Worm (Caenorhabditis elegans) whole organism, midembryonic: ENCODE results near the gene C04E6.12.

ENCODE experiments used
- T22C8.4 ChIP-seq: fragments of 200-800 bp; sonication (Bioruptor generic); IDR thresholded peaks from 2 replicates; pipeline ENCODE4 v1.3.6; 2022; ENCODE audit warnings: missing genetic modification characterization, missing compliant biosample characterization
- cog-1 ChIP-seq: sonication (generic microtip); optimal IDR thresholded peaks from 2 replicates; lab custom pipeline; 2016; ENCODE audit warnings: missing genetic modification characterization, missing compliant biosample characterization
- flt-1 ChIP-seq: fragments of 200-800 bp; sonication (Bioruptor generic); IDR thresholded peaks from 2 replicates; pipeline ENCODE4 v1.3.6; 2022; ENCODE audit warnings: missing genetic modification characterization, missing compliant biosample characterization
- klf-2 ChIP-seq: fragments of 200-800 bp; sonication (Bioruptor generic); conservative IDR thresholded peaks from 2 replicates; pipeline ENCODE4 v1.3.6; 2022; ENCODE audit warnings: missing genetic modification reagents, missing genetic modification characterization, missing compliant biosample characterization
- med-1 ChIP-seq: sonication (generic microtip); optimal IDR thresholded peaks from 2 replicates; lab custom pipeline; 2017; ENCODE audit warnings: missing genetic modification characterization, mild to moderate bottlenecking, missing compliant biosample characterization, antibody characterized with exemption, missing genetic modification reagents; ENCODE audit not compliant: insufficient read depth
- ref-1 ChIP-seq: fragments of 200-800 bp; sonication (Bioruptor generic); conservative IDR thresholded peaks from 2 replicates; pipeline ENCODE4 v1.3.6; 2022; ENCODE audit warnings: missing genetic modification reagents, missing genetic modification characterization, missing compliant biosample characterization
- tab-1 ChIP-seq: fragments of 200-800 bp; sonication (Bioruptor generic); IDR thresholded peaks from 2 replicates; pipeline ENCODE4 v1.3.6; 2022; ENCODE audit warnings: missing genetic modification characterization, missing compliant biosample characterization
- ztf-23 ChIP-seq: fragments of 200-800 bp; sonication (Bioruptor generic); IDR thresholded peaks from 2 replicates; pipeline ENCODE4 v1.3.6; 2022; ENCODE audit warnings: missing genetic modification reagents, missing genetic modification characterization, missing compliant biosample characterization
- ztf-29 ChIP-seq: fragments of 200-800 bp; sonication (Bioruptor generic); IDR thresholded peaks from 2 replicates; pipeline ENCODE4 v1.3.6; 2022; ENCODE audit warnings: missing genetic modification reagents, missing genetic modification characterization, missing compliant biosample characterization

The C04E6.12 gene

DNA sequence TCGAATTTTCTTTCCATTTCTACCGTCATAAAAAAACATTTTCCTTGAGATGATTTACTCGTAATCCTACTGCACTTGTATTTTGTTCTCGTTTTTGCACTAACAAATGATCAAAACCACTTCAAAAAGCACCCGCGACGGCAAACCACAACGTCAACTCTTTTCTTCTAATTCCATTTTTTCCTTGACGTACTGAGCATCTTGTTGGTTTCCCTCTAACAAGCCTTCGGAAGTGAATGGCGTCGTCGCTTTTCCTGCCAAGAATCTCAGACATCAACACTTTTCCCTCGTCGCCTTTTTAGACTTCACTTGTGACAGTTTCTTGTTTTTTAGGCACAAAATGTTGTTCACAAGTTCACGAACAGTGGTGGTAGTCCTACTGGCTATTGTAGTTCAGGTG lies 7.4 kb downstream of the C04E6.12 start, which contains the start of gene C04E6.13:
C04E6.13 (plus strand) TSS at position 301 of the 400 bp plus-strand sequence.
- TF ChIP-seq med-1: no peak
- no peak for TF ChIP-seq ztf-29
- no peak for TF ChIP-seq flt-1
- no peak for TF ChIP-seq tab-1 (GFP tag; lab: Robert Waterston, UW)
- no peak for TF ChIP-seq ztf-23 (GFP tag; lab: Robert Waterston, UW)
- no peak for TF ChIP-seq cog-1 (tag; lab: Kevin White, UChicago)
- no peak for TF ChIP-seq ref-1
- TF ChIP-seq T22C8.4 (GFP tag; lab: Robert Waterston, UW): no peak
- no peak for TF ChIP-seq klf-2 (GFP tag; lab: Robert Waterston, UW)

DNA sequence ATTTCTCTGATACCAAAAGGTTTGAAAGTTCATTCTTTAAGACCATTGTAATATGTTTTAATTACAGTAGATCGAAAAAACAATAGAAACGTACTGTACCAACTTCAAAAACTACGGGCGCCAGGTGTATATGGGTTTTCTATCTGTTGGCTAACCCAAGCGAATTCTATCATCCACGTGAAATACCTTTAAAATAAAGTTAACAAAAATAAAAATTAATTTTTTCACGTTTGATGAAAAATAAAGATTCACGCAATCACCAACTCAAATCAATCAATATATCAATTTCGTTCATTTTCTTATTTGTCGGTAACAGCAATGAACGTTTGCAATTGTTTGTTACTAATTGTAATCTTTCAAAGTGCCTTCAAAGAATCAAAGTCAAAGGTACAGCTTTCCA lies 12.7 kb downstream of the C04E6.12 start, which contains the start of gene C04E6.4:
C04E6.4 (plus strand) TSS at position 301 of the 400 bp plus-strand sequence.
- no peak for TF ChIP-seq T22C8.4 (GFP tag; lab: Robert Waterston, UW)
- TF ChIP-seq tab-1 (GFP tag; lab: Robert Waterston, UW): no peak
- TF ChIP-seq ztf-29: no peak
- TF ChIP-seq med-1: no peak
- no peak for TF ChIP-seq ztf-23 (GFP tag; lab: Robert Waterston, UW)
- no peak for TF ChIP-seq cog-1 (tag; lab: Kevin White, UChicago)
- TF ChIP-seq flt-1: no peak
- no peak for TF ChIP-seq klf-2 (GFP tag; lab: Robert Waterston, UW)
- TF ChIP-seq ref-1: no peak

DNA sequence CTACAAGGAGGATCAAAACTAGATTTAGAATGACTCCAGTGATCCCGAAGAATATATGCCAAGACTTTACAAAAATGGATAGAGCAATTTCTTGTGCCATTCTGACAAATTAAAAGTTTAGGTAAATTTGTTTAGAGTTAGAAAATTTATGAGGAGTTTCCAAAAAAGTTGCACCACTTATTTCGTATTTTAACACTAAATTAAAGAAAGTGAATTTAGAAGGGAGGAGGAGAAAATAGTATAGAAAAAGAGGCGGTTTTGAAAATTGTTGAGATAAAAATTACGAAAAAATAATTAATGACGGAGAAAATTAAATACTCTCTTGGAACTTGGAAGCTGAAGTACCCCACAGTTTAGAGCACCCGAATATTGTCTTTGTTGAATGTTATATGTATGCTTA lies 13.5 kb downstream of the C04E6.12 start, which contains the start of gene srd-15:
srd-15 (minus strand) TSS at position 101 of the 400 bp plus-strand sequence.
- TF ChIP-seq T22C8.4 (GFP tag; lab: Robert Waterston, UW) (no peak), flt-1 (no peak), cog-1 (tag; lab: Kevin White, UChicago) (no peak), ztf-23 (GFP tag; lab: Robert Waterston, UW) (no peak), tab-1 (GFP tag; lab: Robert Waterston, UW) (no peak)

DNA sequence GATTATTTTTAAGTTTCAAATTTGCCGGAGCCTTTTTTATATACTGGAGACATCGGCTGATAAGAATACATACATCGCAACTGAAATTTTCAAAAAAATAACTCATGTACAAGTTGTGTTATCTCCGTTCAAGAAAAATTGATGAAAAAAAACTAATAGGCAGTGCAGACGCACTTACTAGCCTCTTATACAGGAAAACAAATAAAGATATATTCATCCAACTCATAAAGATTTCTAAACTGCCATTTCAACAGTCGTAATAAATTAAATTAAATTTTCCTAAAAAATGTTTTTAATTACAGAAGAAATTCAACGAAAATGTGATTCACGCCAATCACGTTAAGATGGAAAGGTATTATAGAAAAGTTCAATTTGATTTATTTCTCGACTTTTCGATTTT lies 18.0 kb downstream of the C04E6.12 start, which contains the start of gene C04E6.5:
C04E6.5 (plus strand) TSS at position 301 of the 400 bp plus-strand sequence.
- TF ChIP-seq med-1: no peak

DNA sequence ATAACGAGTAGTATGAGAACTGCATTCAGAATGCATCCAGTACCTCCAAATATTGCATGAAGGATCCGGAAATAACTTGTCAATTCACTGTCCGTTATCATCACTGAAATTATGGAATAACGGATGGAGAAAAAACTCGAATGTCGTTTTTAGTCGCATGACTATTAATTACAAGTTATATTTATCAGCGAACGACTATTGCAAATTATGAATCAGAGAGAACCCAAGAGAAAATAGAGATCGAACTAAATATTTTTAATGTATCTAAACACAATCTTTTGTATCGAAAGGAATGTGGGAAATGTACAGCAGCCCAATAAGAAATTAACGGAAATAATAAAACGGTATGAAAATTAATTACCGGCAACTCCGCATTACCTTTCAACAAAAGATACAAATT lies 19.8 kb downstream of the C04E6.12 start, which contains the start of gene srd-16:
srd-16 (minus strand) TSS at position 101 of the 400 bp plus-strand sequence.
- TF ChIP-seq med-1 (no peak), ztf-29 (no peak), T22C8.4 (GFP tag; lab: Robert Waterston, UW) (no peak), cog-1 (tag; lab: Kevin White, UChicago) (no peak), klf-2 (GFP tag; lab: Robert Waterston, UW) (no peak), ref-1 (no peak), tab-1 (GFP tag; lab: Robert Waterston, UW) (no peak), ztf-23 (GFP tag; lab: Robert Waterston, UW) (no peak), flt-1 (no peak)

DNA sequence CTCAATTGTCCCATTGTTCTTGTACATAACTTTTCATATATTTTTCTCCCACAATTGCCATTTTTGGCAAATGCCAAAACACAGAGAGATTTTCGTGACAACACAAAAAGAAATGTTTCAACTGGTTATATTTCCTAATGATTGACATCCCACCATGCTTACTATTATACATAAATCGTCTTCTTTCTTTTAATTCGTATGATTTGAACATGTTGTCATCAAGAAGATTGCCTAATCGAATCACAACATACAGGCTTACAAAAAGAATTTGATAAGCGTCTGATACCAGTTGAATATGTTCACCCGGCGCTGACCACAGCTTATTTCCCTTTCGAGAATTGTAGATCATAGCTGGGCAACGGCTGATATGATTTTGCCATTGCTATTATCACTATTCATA lies 24.8 kb downstream of the C04E6.12 start, which contains the start of gene grd-9:
grd-9 (plus strand) TSS at position 301 of the 400 bp plus-strand sequence.
- TF ChIP-seq ztf-29 (no peak), ref-1 (no peak), ztf-23 (GFP tag; lab: Robert Waterston, UW) (no peak), med-1 (no peak), cog-1 (tag; lab: Kevin White, UChicago) (no peak), tab-1 (GFP tag; lab: Robert Waterston, UW) (no peak), klf-2 (GFP tag; lab: Robert Waterston, UW) (no peak), T22C8.4 (GFP tag; lab: Robert Waterston, UW) (no peak), flt-1 (no peak)

DNA sequence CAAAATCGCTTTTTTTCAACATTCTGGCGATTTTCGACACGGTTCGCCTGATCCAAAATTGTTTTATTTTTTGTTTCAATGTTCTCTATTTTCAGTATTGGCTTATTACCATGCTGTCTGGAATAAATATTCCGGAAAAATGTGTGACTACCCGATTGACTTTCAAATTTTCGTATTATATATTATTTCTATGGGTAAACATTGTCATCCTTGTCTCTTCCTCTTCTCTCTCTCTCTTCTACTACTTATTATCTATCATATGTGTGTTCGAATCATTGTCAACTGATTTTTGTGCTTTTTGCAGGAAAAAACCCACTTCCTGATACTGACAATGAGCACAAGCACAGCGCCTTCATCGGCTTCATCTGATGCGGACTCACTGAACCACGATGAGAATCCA lies 26.8 kb downstream of the C04E6.12 start, which contains the start of gene C04E6.7:
C04E6.7 (plus strand) TSS at position 301 of the 400 bp plus-strand sequence.
- no peak for TF ChIP-seq ztf-29

DNA sequence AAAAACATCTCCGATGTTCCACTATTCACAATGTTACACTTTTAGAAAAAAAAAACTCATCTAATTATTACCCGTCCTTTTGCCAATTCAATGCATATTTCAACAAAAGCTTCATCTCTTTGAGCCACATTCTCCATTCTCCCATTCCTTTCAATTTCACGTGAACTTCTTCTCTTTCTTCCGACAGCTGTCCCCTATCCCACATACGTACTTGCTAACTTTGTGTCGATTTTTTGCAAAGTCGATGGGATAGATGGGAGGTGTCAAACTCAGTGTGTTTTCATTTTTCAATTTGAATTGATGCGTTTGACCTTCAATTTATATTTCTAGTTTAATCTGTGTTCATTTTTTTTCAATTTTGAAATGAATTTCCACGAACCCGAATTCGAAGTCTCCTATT lies 28.6 kb downstream of the C04E6.12 start:
- TF ChIP-seq tab-1 (GFP tag; lab: Robert Waterston, UW) (no peak), flt-1 (no peak)

DNA sequence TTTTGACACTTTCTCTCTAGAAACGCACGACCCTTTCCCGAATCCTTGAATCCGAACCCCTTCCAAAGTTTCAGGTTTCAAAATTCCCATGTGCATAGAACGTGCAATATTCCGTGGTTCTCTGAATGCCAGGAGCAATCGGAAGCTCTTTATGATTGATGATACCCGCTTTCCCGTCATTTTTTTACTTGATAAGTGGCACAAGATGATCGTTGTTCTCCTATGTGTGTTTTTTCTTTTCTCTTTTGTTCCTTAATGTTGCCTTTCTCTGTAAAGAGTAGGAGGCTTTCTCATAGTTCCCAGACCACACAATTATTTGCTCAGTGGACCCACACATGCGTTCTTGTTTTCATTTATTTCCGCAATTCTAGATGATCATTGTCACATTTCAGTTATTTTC lies 31.0 kb downstream of the C04E6.12 start:
- TF ChIP-seq cog-1 (tag; lab: Kevin White, UChicago): no peak

DNA sequence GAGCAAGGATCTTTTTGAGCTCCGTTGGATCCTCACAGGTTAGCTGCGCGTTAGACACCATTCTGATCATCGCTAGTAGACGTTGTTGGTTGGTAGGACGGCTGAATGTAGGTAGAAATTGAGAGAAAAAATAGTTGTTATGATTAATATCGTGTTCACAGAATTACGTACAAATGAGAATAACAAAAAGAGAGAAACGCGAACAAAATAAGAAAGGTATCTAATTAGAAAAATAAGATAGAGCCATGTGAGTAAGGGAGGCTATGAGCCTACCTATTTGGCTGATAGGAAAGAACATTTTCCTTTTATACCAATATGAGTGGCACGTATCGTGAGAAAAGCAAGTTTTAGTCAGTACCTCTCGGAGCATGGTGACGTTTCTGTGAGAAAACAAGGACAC lies 36.1 kb downstream of the C04E6.12 start, which contains the start of gene C04E6.8:
C04E6.8 (minus strand) TSS at position 101 of the 400 bp plus-strand sequence.
- no peak for TF ChIP-seq ztf-23 (GFP tag; lab: Robert Waterston, UW)
- TF ChIP-seq cog-1 (tag; lab: Kevin White, UChicago): no peak
- no peak for TF ChIP-seq ref-1
- no peak for TF ChIP-seq flt-1
- TF ChIP-seq tab-1 (GFP tag; lab: Robert Waterston, UW): no peak
- TF ChIP-seq med-1: no peak
- no peak for TF ChIP-seq T22C8.4 (GFP tag; lab: Robert Waterston, UW)
- no peak for TF ChIP-seq klf-2 (GFP tag; lab: Robert Waterston, UW)
- TF ChIP-seq ztf-29: no peak

DNA sequence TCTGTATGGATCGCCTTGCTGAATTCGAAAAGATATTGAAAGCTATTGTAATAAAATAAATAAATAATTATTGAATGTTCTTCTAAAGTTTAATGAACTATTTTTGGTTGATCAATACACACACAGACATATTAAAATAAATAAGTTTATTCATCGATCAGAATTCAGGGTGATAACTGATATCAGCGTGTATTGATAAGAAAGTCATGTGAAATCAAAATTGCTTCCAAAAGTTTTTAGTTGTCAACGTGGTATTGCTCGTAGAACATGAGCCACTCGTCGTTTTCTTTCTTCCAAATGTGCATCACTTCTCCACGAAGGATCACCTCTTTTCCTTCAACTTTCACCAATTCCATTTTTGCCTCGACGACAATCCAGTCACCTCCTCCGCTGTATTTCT lies 37.4 kb downstream of the C04E6.12 start:
- TF ChIP-seq ref-1 (no peak), flt-1 (no peak), ztf-23 (GFP tag; lab: Robert Waterston, UW) (no peak), ztf-29 (no peak), med-1 (no peak), T22C8.4 (GFP tag; lab: Robert Waterston, UW) (no peak), klf-2 (GFP tag; lab: Robert Waterston, UW) (no peak), tab-1 (GFP tag; lab: Robert Waterston, UW) (no peak), cog-1 (tag; lab: Kevin White, UChicago) (no peak)
